Fruit fly (Drosophila melanogaster) whole organism, embryonic: ENCODE measurements around the gene CG31089.

Experiments used
- Awh ChIP-seq: fragments of 200-800 bp; sonication (Bioruptor generic); IDR thresholded peaks from 2 replicates; pipeline ENCODE4, ENCODE4 v1.3.6; 2022; ENCODE audit warnings: missing biosample characterization, missing genetic modification characterization
- CG10543 ChIP-seq: fragments of 200-800 bp; sonication (Bioruptor generic); optimal IDR thresholded peaks from 3 replicates; lab custom pipeline; 2017; ENCODE audit warnings: missing biosample characterization, mild to moderate bottlenecking, missing genetic modification characterization, moderate library complexity
- CG12659 ChIP-seq: fragments of 200-800 bp; sonication (Bioruptor generic); optimal IDR thresholded peaks from 3 replicates; lab custom pipeline; 2017; ENCODE audit warnings: mild to moderate bottlenecking, missing biosample characterization, missing genetic modification reagents, missing genetic modification characterization
- CG1602 ChIP-seq: fragments of 200-800 bp; sonication (Bioruptor generic); optimal IDR thresholded peaks from 3 replicates; lab custom pipeline; 2016; ENCODE audit warnings: missing biosample characterization, missing genetic modification characterization
- CG17829 ChIP-seq: fragments of 200-800 bp; optimal IDR thresholded peaks from 2 replicates; lab custom pipeline; 2019; ENCODE audit warnings: missing biosample characterization, mild to moderate bottlenecking, missing genetic modification characterization, moderate library complexity
- CG1832 ChIP-seq: fragments of 200-800 bp; sonication (Bioruptor generic); optimal IDR thresholded peaks from 2 replicates; lab custom pipeline; 2017; ENCODE audit warnings: missing biosample characterization, mild to moderate bottlenecking, missing genetic modification characterization, inconsistent platforms
- CG2116 ChIP-seq: fragments of 200-800 bp; sonication (Bioruptor generic); optimal IDR thresholded peaks from 3 replicates; lab custom pipeline; 2018; ENCODE audit warnings: missing biosample characterization, mild to moderate bottlenecking, missing genetic modification characterization
- CG30431 ChIP-seq: fragments of 200-800 bp; sonication (Bioruptor generic); optimal IDR thresholded peaks from 2 replicates; lab custom pipeline; 2017; ENCODE audit warnings: missing biosample characterization, missing genetic modification characterization
- CG3065 ChIP-seq: fragments of 200-800 bp; sonication (Bioruptor generic); optimal IDR thresholded peaks from 2 replicates; lab custom pipeline; 2016; ENCODE audit warnings: missing biosample characterization, missing genetic modification characterization
- CG3838 ChIP-seq: fragments of 200-800 bp; sonication (Bioruptor generic); optimal IDR thresholded peaks from 3 replicates; lab custom pipeline; 2016; ENCODE audit warnings: missing biosample characterization, missing genetic modification characterization
- CG3847 ChIP-seq: fragments of 200-800 bp; sonication (Bioruptor generic); IDR thresholded peaks from 2 replicates; pipeline ENCODE4 v1.3.6; 2022; ENCODE audit warnings: missing biosample characterization, missing genetic modification characterization
- CG7786 ChIP-seq: fragments of 200-800 bp; sonication (Bioruptor generic); optimal IDR thresholded peaks from 2 replicates; lab custom pipeline; 2016; ENCODE audit warnings: missing biosample characterization, missing genetic modification characterization
- CG7987 ChIP-seq: fragments of 200-800 bp; sonication (Bioruptor generic); optimal IDR thresholded peaks from 2 replicates; lab custom pipeline; 2018; ENCODE audit warnings: missing biosample characterization, mild to moderate bottlenecking, missing genetic modification characterization, moderate library complexity
- CG8388 ChIP-seq: fragments of 200-800 bp; sonication (Bioruptor generic); optimal IDR thresholded peaks from 2 replicates; lab custom pipeline; 2019; ENCODE audit warnings: missing biosample characterization, mild to moderate bottlenecking, missing genetic modification characterization, moderate library complexity
- CG8765 ChIP-seq: fragments of 200-800 bp; sonication (Bioruptor generic); IDR thresholded peaks from 2 replicates; pipeline ENCODE4 v1.3.6; 2022; ENCODE audit warnings: missing biosample characterization, missing genetic modification characterization
- E2f1 ChIP-seq: fragments of 200-800 bp; sonication (Bioruptor generic); IDR thresholded peaks from 2 replicates; pipeline ENCODE4 v1.3.6; 2022; ENCODE audit warnings: missing biosample characterization, missing genetic modification characterization
- Ets97D ChIP-seq: fragments of 200-800 bp; sonication (Bioruptor generic); optimal IDR thresholded peaks from 3 replicates; lab custom pipeline; 2016; ENCODE audit warnings: missing biosample characterization, missing genetic modification characterization
- HLH4C ChIP-seq: fragments of 200-800 bp; sonication (Bioruptor generic); IDR thresholded peaks from 3 replicates; pipeline ENCODE4 v1.3.6; 2022; ENCODE audit warnings: missing biosample characterization, missing genetic modification characterization; ENCODE audit not compliant: partially characterized antibody
- HLHmδ ChIP-seq: fragments of 200-800 bp; sonication (Bioruptor generic); optimal IDR thresholded peaks from 2 replicates; lab custom pipeline; 2018; ENCODE audit warnings: missing biosample characterization, mild to moderate bottlenecking, missing genetic modification characterization, moderate library complexity
- Hand ChIP-seq: fragments of 200-800 bp; sonication (Bioruptor generic); optimal IDR thresholded peaks from 2 replicates; lab custom pipeline; 2017; ENCODE audit warnings: mild to moderate bottlenecking, missing biosample characterization, missing genetic modification reagents, missing genetic modification characterization
- Hr3 ChIP-seq: fragments of 200-800 bp; sonication (Bioruptor generic); optimal IDR thresholded peaks from 3 replicates; lab custom pipeline; 2016; ENCODE audit warnings: missing biosample characterization, missing genetic modification characterization
- Meics ChIP-seq: fragments of 200-800 bp; sonication (Bioruptor generic); optimal IDR thresholded peaks from 2 replicates; lab custom pipeline; 2017; ENCODE audit warnings: missing biosample characterization, mild to moderate bottlenecking, missing genetic modification characterization
- Myb ChIP-seq: fragments of 200-800 bp; sonication (Bioruptor generic); optimal IDR thresholded peaks from 2 replicates; lab custom pipeline; 2016; ENCODE audit warnings: missing biosample characterization, missing genetic modification characterization
- Nf-YB ChIP-seq: fragments of 200-800 bp; sonication (Bioruptor generic); optimal IDR thresholded peaks from 3 replicates; lab custom pipeline; 2019; ENCODE audit warnings: missing biosample characterization, mild to moderate bottlenecking, missing genetic modification characterization, moderate library complexity
- Nf-YC ChIP-seq: fragments of 200-800 bp; optimal IDR thresholded peaks from 3 replicates; lab custom pipeline; 2019; ENCODE audit warnings: missing biosample characterization, mild to moderate bottlenecking, missing genetic modification characterization, moderate library complexity
- Pdp1 ChIP-seq, 2 experiments: fragments of 200-800 bp; sonication (Bioruptor generic); optimal IDR thresholded peaks; 3 replicates each; lab custom pipeline; 2016; ENCODE audit warnings: missing biosample characterization in 2 of 2, missing genetic modification characterization in 2 of 2, mild to moderate bottlenecking in 1 of 2, moderate library complexity in 1 of 2
- Sox102F ChIP-seq: fragments of 200-800 bp; sonication (Bioruptor generic); optimal IDR thresholded peaks from 2 replicates; lab custom pipeline; 2018; ENCODE audit warnings: missing biosample characterization, mild to moderate bottlenecking, missing genetic modification characterization, moderate library complexity
- Xbp1 ChIP-seq: fragments of 200-800 bp; sonication (Bioruptor generic); optimal IDR thresholded peaks from 3 replicates; lab custom pipeline; 2016; ENCODE audit warnings: missing biosample characterization, mild to moderate bottlenecking, missing genetic modification characterization
- ab ChIP-seq: fragments of 200-800 bp; sonication (Bioruptor generic); optimal IDR thresholded peaks from 2 replicates; lab custom pipeline; 2016; ENCODE audit warnings: missing biosample characterization, missing genetic modification characterization
- ara ChIP-seq: fragments of 200-800 bp; sonication (Bioruptor generic); IDR thresholded peaks from 2 replicates; pipeline ENCODE4 v1.3.6; 2022; ENCODE audit warnings: missing biosample characterization, missing genetic modification characterization
- croc ChIP-seq: fragments of 200-800 bp; sonication (Bioruptor generic); conservative IDR thresholded peaks from 3 replicates; pipeline ENCODE4 v1.3.6; 2022; ENCODE audit warnings: missing biosample characterization, missing genetic modification characterization
- dan ChIP-seq: fragments of 200-800 bp; sonication (Bioruptor generic); IDR thresholded peaks from 2 replicates; pipeline ENCODE4 v1.3.6; 2022; ENCODE audit warnings: missing biosample characterization, missing genetic modification characterization
- dimm ChIP-seq: fragments of 200-800 bp; sonication (Bioruptor generic); IDR thresholded peaks from 2 replicates; pipeline ENCODE4 v1.3.6; 2022; ENCODE audit warnings: missing biosample characterization, missing genetic modification characterization
- dmrt99B ChIP-seq: fragments of 200-800 bp; sonication (Bioruptor generic); optimal IDR thresholded peaks from 2 replicates; lab custom pipeline; 2018; ENCODE audit warnings: missing biosample characterization, mild to moderate bottlenecking, missing genetic modification characterization, moderate library complexity
- fd3F ChIP-seq: fragments of 200-800 bp; sonication (Bioruptor generic); optimal IDR thresholded peaks from 2 replicates; lab custom pipeline; 2018; ENCODE audit warnings: missing biosample characterization, mild to moderate bottlenecking, missing genetic modification characterization, moderate library complexity
- fd96Cb ChIP-seq: fragments of 200-800 bp; sonication (Bioruptor generic); optimal IDR thresholded peaks from 2 replicates; lab custom pipeline; 2018; ENCODE audit warnings: missing biosample characterization, mild to moderate bottlenecking, missing genetic modification characterization, moderate library complexity
- gcm2 ChIP-seq: fragments of 200-800 bp; sonication (Bioruptor generic); optimal IDR thresholded peaks from 2 replicates; lab custom pipeline; 2016; ENCODE audit warnings: missing biosample characterization, missing genetic modification characterization
- hbn ChIP-seq: fragments of 200-800 bp; sonication (Bioruptor generic); IDR thresholded peaks from 2 replicates; pipeline ENCODE4 v1.3.6; 2022; ENCODE audit warnings: missing biosample characterization, missing genetic modification characterization; ENCODE audit not compliant: partially characterized antibody
- jing ChIP-seq: fragments of 200-800 bp; sonication (Bioruptor generic); optimal IDR thresholded peaks from 2 replicates; lab custom pipeline; 2018; ENCODE audit warnings: missing biosample characterization, mild to moderate bottlenecking, missing genetic modification characterization
- knrl ChIP-seq: fragments of 200-800 bp; sonication (Bioruptor generic); IDR thresholded peaks from 3 replicates; pipeline ENCODE4 v1.3.6; 2022; ENCODE audit warnings: missing biosample characterization, missing genetic modification characterization; ENCODE audit not compliant: partially characterized antibody
- p53 ChIP-seq: fragments of 200-800 bp; sonication (Bioruptor generic); optimal IDR thresholded peaks from 2 replicates; lab custom pipeline; 2016; ENCODE audit warnings: missing biosample characterization, missing genetic modification characterization
- peb ChIP-seq: fragments of 200-800 bp; sonication (Bioruptor generic); IDR thresholded peaks from 2 replicates; pipeline ENCODE4 v1.3.6; 2022; ENCODE audit warnings: missing biosample characterization, missing genetic modification characterization
- pum ChIP-seq: fragments of 200-800 bp; sonication (Bioruptor generic); optimal IDR thresholded peaks from 2 replicates; lab custom pipeline; 2016; ENCODE audit warnings: missing biosample characterization, missing genetic modification characterization
- pzg ChIP-seq: fragments of 200-800 bp; sonication (Bioruptor generic); optimal IDR thresholded peaks from 3 replicates; lab custom pipeline; 2018; ENCODE audit warnings: missing biosample characterization, mild to moderate bottlenecking, missing genetic modification characterization, moderate library complexity
- slbo ChIP-seq: fragments of 200-800 bp; sonication (Bioruptor generic); IDR thresholded peaks from 2 replicates; pipeline ENCODE4 v1.3.6; 2022; ENCODE audit warnings: missing biosample characterization, missing genetic modification characterization
- slp2 ChIP-seq: fragments of 200-800 bp; sonication (Bioruptor generic); optimal IDR thresholded peaks from 2 replicates; lab custom pipeline; 2016; ENCODE audit warnings: missing biosample characterization, missing genetic modification characterization
- trh ChIP-seq: fragments of 200-800 bp; sonication (Bioruptor generic); optimal IDR thresholded peaks from 2 replicates; lab custom pipeline; 2016; ENCODE audit warnings: missing biosample characterization, missing genetic modification characterization
- z ChIP-seq: fragments of 200-800 bp; sonication (Bioruptor generic); IDR thresholded peaks from 3 replicates; pipeline ENCODE4 v1.3.6; 2022; ENCODE audit warnings: missing biosample characterization, missing genetic modification characterization
- zf30C ChIP-seq: fragments of 200-800 bp; sonication (Bioruptor generic); optimal IDR thresholded peaks from 3 replicates; lab custom pipeline; 2018; ENCODE audit warnings: missing biosample characterization, mild to moderate bottlenecking, missing genetic modification characterization
- zfh2 ChIP-seq: fragments of 200-800 bp; sonication (Bioruptor generic); optimal IDR thresholded peaks from 2 replicates; lab custom pipeline; 2016; ENCODE audit warnings: missing biosample characterization, missing genetic modification characterization

CG31089 gene

DNA sequence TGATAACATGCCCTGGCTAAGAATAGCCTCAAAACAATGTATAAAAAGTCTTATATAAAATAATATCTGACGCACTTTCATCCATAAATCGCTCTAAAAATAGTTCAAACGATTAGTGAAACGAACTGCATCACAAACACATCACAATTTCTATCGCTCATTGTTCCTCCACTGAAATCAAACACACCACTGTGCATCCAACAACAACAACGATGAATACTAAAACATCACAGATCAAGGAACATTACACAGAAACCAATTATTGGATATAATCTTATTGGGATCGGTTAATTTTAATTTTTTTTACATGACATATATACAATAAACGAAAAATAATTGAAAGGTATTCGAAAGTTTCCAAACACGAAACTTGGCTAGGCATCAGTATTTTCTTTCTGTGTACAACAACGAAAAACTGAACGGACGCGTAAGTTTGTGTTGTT lies 23.1 kb upstream of the CG31089 start (continued):
- TF ChIP-seq Sox102F (GFP tag; lab: Kevin White, UChicago) (peak; percentile 89), croc (GFP tag; lab: Robert Waterston, UW) (peak; percentile 68; the same call in 2 of the 3 replicates), Hand (GFP tag; lab: Kevin White, UChicago) (no peak), CG30431 (GFP tag; lab: Kevin White, UChicago) (peak; percentile 42), Ets97D (GFP tag; lab: Kevin White, UChicago) (peak; percentile 55), CG1602 (peak; percentile 71), fd3F (peak; percentile 61), Nf-YB (peak; percentile 57), ara (GFP tag; lab: Robert Waterston, UW) (no peak; the same call in 1 of the 2 replicates), hbn (GFP tag; lab: Robert Waterston, UW) (no peak), CG12659 (GFP tag; lab: Kevin White, UChicago) (peak; percentile 76), CG7786 (GFP tag; lab: Kevin White, UChicago) (peak; percentile 71), Meics (GFP tag; lab: Kevin White, UChicago) (peak; percentile 75), Awh (GFP tag; lab: Robert Waterston, UW) (peak; percentile 88), E2f1 (GFP tag; lab: Robert Waterston, UW) (peak; percentile 80), pzg (GFP tag; lab: Kevin White, UChicago) (no peak), slbo (peak; percentile 83), knrl (no peak), z (GFP tag; lab: Robert Waterston, UW) (0 out of 3 replicates have a peak, but pooled peaks have one; percentile 36), CG10543 (no peak), Xbp1 (GFP tag; lab: Kevin White, UChicago) (peak; percentile 84), trh (GFP tag; lab: Kevin White, UChicago) (peak; percentile 13), zf30C (GFP tag; lab: Kevin White, UChicago) (peak; percentile 56), dan (GFP tag; lab: Robert Waterston, UW) (no peak), CG7987 (peak; percentile 61), zfh2 (GFP tag; lab: Kevin White, UChicago) (peak; percentile 48), HLHmδ (GFP tag; lab: Kevin White, UChicago) (no peak), Pdp1 (GFP tag; optimal IDR thresholded peaks at IDR 0.05; lab: Kevin White, UChicago) (peak; percentile 61), HLH4C (GFP tag; lab: Robert Waterston, UW) (no peak), CG3847 (GFP tag; lab: Robert Waterston, UW) (no peak; the same call in none of the 2 replicates), Nf-YC (tag; lab: Kevin White, UChicago) (peak; percentile 43), dimm (GFP tag; lab: Robert Waterston, UW) (peak; percentile 70), CG17829 (tag; lab: Kevin White, UChicago) (peak; percentile 86), CG8765 (GFP tag; lab: Robert Waterston, UW) (0 out of 2 replicates have a peak, but pooled peaks have one; percentile 24), slp2 (GFP tag; lab: Kevin White, UChicago) (peak; percentile 67), CG3838 (GFP tag; lab: Kevin White, UChicago) (peak; percentile 10), Myb (peak; percentile 29), CG2116 (GFP tag; lab: Kevin White, UChicago) (peak; percentile 21), fd96Cb (tag; lab: Kevin White, UChicago) (peak; percentile 84), CG8388 (GFP tag; lab: Kevin White, UChicago) (peak; percentile 77), p53 (GFP tag; lab: Kevin White, UChicago) (no peak), CG1832 (GFP tag; lab: Kevin White, UChicago) (no peak), gcm2 (GFP tag; lab: Kevin White, UChicago) (peak; percentile 54), dmrt99B (peak; percentile 90), CG3065 (GFP tag; lab: Kevin White, UChicago) (peak; percentile 21), peb (peak; percentile 46; the same call in 1 of the 2 replicates), ab (GFP tag; lab: Kevin White, UChicago) (peak; percentile 57), Hr3 (GFP tag; lab: Kevin White, UChicago) (peak; percentile 71), pum (GFP tag; lab: Kevin White, UChicago) (peak; percentile 53), jing (peak; percentile 63)
